Fruit fly (Drosophila melanogaster): ENCODE measurements around the gene CG15025.

The CG15025 gene

dm6 chr3R:19460409-19461217 is 30.3 kb downstream of the CG15025 start, which contains the start of gene Dys (continued):
- TF ChIP-seq schlank (tag; optimal IDR thresholded peaks at IDR 0.05) = peak; percentile 55
- no peak for TF ChIP-seq CG6175 (GFP tag; IDR thresholded peaks at IDR 0.05)
- TF ChIP-seq wor (GFP tag; IDR thresholded peaks at IDR 0.05) = peak; percentile 76
- no peak for TF ChIP-seq CG1832 (GFP tag; optimal IDR thresholded peaks at IDR 0.05)
- TF ChIP-seq CG17802 (tag; optimal IDR thresholded peaks at IDR 0.05) = peak; percentile 22
- peak; percentile 88 for TF ChIP-seq CG13894 (tag; optimal IDR thresholded peaks at IDR 0.05)
- peak; percentile 88 for TF ChIP-seq Dip3 (GFP tag; optimal IDR thresholded peaks at IDR 0.05)
- peak; percentile 70 for TF ChIP-seq CG12071 (GFP tag; optimal IDR thresholded peaks at IDR 0.05)
- peak; percentile 70 for TF ChIP-seq CG15514 (GFP tag; optimal IDR thresholded peaks at IDR 0.05)
- TF ChIP-seq CG6791 (GFP tag; IDR thresholded peaks at IDR 0.05; ENCODE audit: partially characterized antibody) = no peak
- peak; percentile 88; the same call in 1 of the 2 replicates for TF ChIP-seq CG32772 (GFP tag; IDR thresholded peaks at IDR 0.05)
- 0 out of 2 replicates have a peak, but pooled peaks have one; percentile 40 for TF ChIP-seq gt (GFP tag; IDR thresholded peaks at IDR 0.05)
- peak; percentile 84 for TF ChIP-seq Taf1 (GFP tag; IDR thresholded peaks at IDR 0.05)
- no peak for TF ChIP-seq CG11456 (GFP tag; IDR thresholded peaks at IDR 0.05)
- no peak for TF ChIP-seq unc-4 (GFP tag; IDR thresholded peaks at IDR 0.05; ENCODE audit: partially characterized antibody)
- peak; percentile 72 for TF ChIP-seq ewg (GFP tag; optimal IDR thresholded peaks at IDR 0.05)
- TF ChIP-seq Usf (GFP tag; optimal IDR thresholded peaks at IDR 0.05) = peak; percentile 81
- no peak for TF ChIP-seq Sry-β (GFP tag; optimal IDR thresholded peaks at IDR 0.05)
- TF ChIP-seq CG3065 (GFP tag; optimal IDR thresholded peaks at IDR 0.05) = peak; percentile 1
- TF ChIP-seq CG10979 (tag; optimal IDR thresholded peaks at IDR 0.05) = peak; percentile 89
- peak; percentile 69 for TF ChIP-seq CG6654 (GFP tag; optimal IDR thresholded peaks at IDR 0.05)
- TF ChIP-seq sim (GFP tag; IDR thresholded peaks at IDR 0.05) = peak; percentile 53; the same call in 1 of the 2 replicates
- peak; percentile 67 for TF ChIP-seq CG1529 (GFP tag; optimal IDR thresholded peaks at IDR 0.05)
- no peak for TF ChIP-seq Doc3 (GFP tag; IDR thresholded peaks at IDR 0.05; ENCODE audit: partially characterized antibody)
- no peak for TF ChIP-seq zen2 (GFP tag; IDR thresholded peaks at IDR 0.05; ENCODE audit: partially characterized antibody)
- TF ChIP-seq CG12104 (GFP tag; optimal IDR thresholded peaks at IDR 0.05) = peak; percentile 82
- peak; percentile 78 for TF ChIP-seq pum (GFP tag; optimal IDR thresholded peaks at IDR 0.05)
- peak; percentile 86 for TF ChIP-seq CG4424 (GFP tag; optimal IDR thresholded peaks at IDR 0.05)
- TF ChIP-seq CG8290 (GFP tag; optimal IDR thresholded peaks at IDR 0.05) = no peak
- peak in 1 of 2 experiments; percentile 88 for TF ChIP-seq CG8290 (tag; optimal IDR thresholded peaks at IDR 0.05)
- TF ChIP-seq gcm (GFP tag; optimal IDR thresholded peaks at IDR 0.05) = peak; percentile 80
- peak; percentile 86 for TF ChIP-seq zfh1 (GFP tag; IDR thresholded peaks at IDR 0.05)
- peak; percentile 44 for TF ChIP-seq CG4707 (GFP tag; optimal IDR thresholded peaks at IDR 0.05)
- TF ChIP-seq Dll (GFP tag; IDR thresholded peaks at IDR 0.05; ENCODE audit: partially characterized antibody) = no peak
- peak; percentile 92 for TF ChIP-seq unpg (GFP tag; optimal IDR thresholded peaks at IDR 0.05)
- TF ChIP-seq ssp (GFP tag; IDR thresholded peaks at IDR 0.05) = no peak; the same call in none of the 2 replicates
- peak; percentile 74 for TF ChIP-seq CG12236 (GFP tag; optimal IDR thresholded peaks at IDR 0.05)
- peak; percentile 65 for TF ChIP-seq Gug (GFP tag; IDR thresholded peaks at IDR 0.05)
- peak; percentile 87 for TF ChIP-seq tgo (GFP tag; IDR thresholded peaks at IDR 0.05)
- TF ChIP-seq pita (GFP tag; optimal IDR thresholded peaks at IDR 0.05) = no peak
- peak; percentile 66 for TF ChIP-seq CG9437 (GFP tag; optimal IDR thresholded peaks at IDR 0.05)
- TF ChIP-seq Side (GFP tag; optimal IDR thresholded peaks at IDR 0.05) = peak; percentile 82
- TF ChIP-seq CG9215 (GFP tag; IDR thresholded peaks at IDR 0.05) = peak; percentile 81
- TF ChIP-seq usp (GFP tag; optimal IDR thresholded peaks at IDR 0.05) = no peak
- peak; percentile 90 for TF ChIP-seq Oli (tag; optimal IDR thresholded peaks at IDR 0.05)

Data from whole organism, embryonic.